Worm (Caenorhabditis elegans) whole organism, L2 larva: ENCODE measurements around the gene gpr-2.

Experiments used
- F13H6.1 ChIP-seq: sonication (generic microtip); optimal IDR thresholded peaks from 2 replicates; lab custom pipeline; 2016; ENCODE audit warnings: missing genetic modification characterization, missing compliant biosample characterization
- mab-5 ChIP-seq: fragments of 150-350 bp; optimal IDR thresholded peaks from 2 replicates; lab custom pipeline; 2014; ENCODE audit warnings: missing biosample characterization, missing genetic modification characterization
- nhr-12 ChIP-seq: fragments of 150-350 bp; optimal IDR thresholded peaks from 2 replicates; lab custom pipeline; 2014; ENCODE audit warnings: missing biosample characterization, missing genetic modification characterization
- nhr-237 ChIP-seq: fragments of 150-350 bp; optimal IDR thresholded peaks from 2 replicates; lab custom pipeline; 2014; ENCODE audit warnings: missing biosample characterization, missing genetic modification characterization
- sem-4 ChIP-seq: fragments of 150-350 bp; optimal IDR thresholded peaks from 2 replicates; lab custom pipeline; 2014; ENCODE audit warnings: missing biosample characterization, missing genetic modification reagents, missing genetic modification characterization
- skn-1 ChIP-seq: sonication (generic microtip); optimal IDR thresholded peaks from 2 replicates; lab custom pipeline; 2017; ENCODE audit warnings: missing biosample characterization, missing genetic modification characterization
- unc-39 ChIP-seq: fragments of 150-350 bp; optimal IDR thresholded peaks from 2 replicates; lab custom pipeline; 2014; ENCODE audit warnings: missing biosample characterization, missing genetic modification characterization
- zag-1 ChIP-seq: fragments of 150-350 bp; optimal IDR thresholded peaks from 2 replicates; lab custom pipeline; 2014; ENCODE audit warnings: missing biosample characterization, missing genetic modification characterization

- TF ChIP-seq zag-1 (tag; lab: Kevin White, UChicago) (no peak), unc-39 (no peak), nhr-12 (tag; lab: Kevin White, UChicago) (no peak), nhr-237 (no peak), F13H6.1 (tag; lab: Kevin White, UChicago) (no peak), mab-5 (tag; lab: Kevin White, UChicago) (no peak), sem-4 (tag; lab: Kevin White, UChicago) (no peak), skn-1 (no peak)
Observed at ce11 chrIII:9355412-9355969, 37.5 kb downstream of the gpr-2 start, which contains the start of gene chtb-1.
